Fruit fly (Drosophila melanogaster): ENCODE results near the gene Naa40.

Gene Naa40

dm6 chr3R:29716782-29717317 is 7.9 kb downstream of the Naa40 start, which contains the start of gene Obp99b (continued):
- TF ChIP-seq CG17186 (GFP tag; optimal IDR thresholded peaks at IDR 0.05), result peak; percentile 85
- TF ChIP-seq tio (GFP tag; optimal IDR thresholded peaks at IDR 0.05), result peak; percentile 35
- TF ChIP-seq CG2120 (GFP tag; optimal IDR thresholded peaks at IDR 0.05), result no peak
- peak; percentile 63 for TF ChIP-seq GATAe (GFP tag; conservative IDR thresholded peaks at IDR 0.05)
- peak; percentile 85 for TF ChIP-seq ken (GFP tag; IDR thresholded peaks at IDR 0.05)
- TF ChIP-seq CG11456 (GFP tag; IDR thresholded peaks at IDR 0.05), result peak; percentile 96
- peak; percentile 25 for TF ChIP-seq da (GFP tag; optimal IDR thresholded peaks at IDR 0.05)
- TF ChIP-seq mirr (GFP tag; optimal IDR thresholded peaks at IDR 0.05), result peak; percentile 88
- TF ChIP-seq CG6654 (GFP tag; optimal IDR thresholded peaks at IDR 0.05), result peak; percentile 73
- TF ChIP-seq chif (GFP tag; optimal IDR thresholded peaks at IDR 0.05), result peak; percentile 56 to 84
- peak; percentile 61 for TF ChIP-seq CG32772 (GFP tag; IDR thresholded peaks at IDR 0.05)
- TF ChIP-seq NC2β (GFP tag; optimal IDR thresholded peaks at IDR 0.05), result peak; percentile 82
- TF ChIP-seq B-H2 (GFP tag; optimal IDR thresholded peaks at IDR 0.05), result peak; percentile 27
- peak; percentile 85 for TF ChIP-seq sqz (GFP tag; optimal IDR thresholded peaks at IDR 0.05)
- peak; percentile 64; the same call in 1 of the 2 replicates for TF ChIP-seq seq (GFP tag; IDR thresholded peaks at IDR 0.05)
- TF ChIP-seq CG14441 (GFP tag; IDR thresholded peaks at IDR 0.05), result peak; percentile 69
- peak; percentile 9 for TF ChIP-seq CG10462 (GFP tag; optimal IDR thresholded peaks at IDR 0.05)
- no peak for TF ChIP-seq CG8478 (optimal IDR thresholded peaks at IDR 0.05)
- no peak for TF ChIP-seq Scr (GFP tag; IDR thresholded peaks at IDR 0.05; ENCODE audit: partially characterized antibody)
- TF ChIP-seq CG18476 (GFP tag; optimal IDR thresholded peaks at IDR 0.05), result peak; percentile 47
- TF ChIP-seq Ada2b (GFP tag; IDR thresholded peaks at IDR 0.05), result peak; percentile 61
- no peak for TF ChIP-seq cg (GFP tag; optimal IDR thresholded peaks at IDR 0.05)
- TF ChIP-seq CG8924 (tag; optimal IDR thresholded peaks at IDR 0.05), result peak; percentile 11
- TF ChIP-seq tap (tag; optimal IDR thresholded peaks at IDR 0.05), result peak; percentile 46
- TF ChIP-seq Ptx1 (GFP tag; IDR thresholded peaks at IDR 0.05), result peak; percentile 72
- no peak for TF ChIP-seq CG6791 (GFP tag; IDR thresholded peaks at IDR 0.05; ENCODE audit: partially characterized antibody)
- no peak for TF ChIP-seq kay (GFP tag; optimal IDR thresholded peaks at IDR 0.05)
- peak; percentile 63 for TF ChIP-seq Six4 (GFP tag; optimal IDR thresholded peaks at IDR 0.05)
- no peak for TF ChIP-seq unc-4 (GFP tag; IDR thresholded peaks at IDR 0.05; ENCODE audit: partially characterized antibody)
- no peak for TF ChIP-seq usp (GFP tag; optimal IDR thresholded peaks at IDR 0.05)
- peak; percentile 14 for TF ChIP-seq CG31388 (GFP tag; optimal IDR thresholded peaks at IDR 0.05)
- TF ChIP-seq maf-S (GFP tag; optimal IDR thresholded peaks at IDR 0.05), result peak; percentile 47
- peak; percentile 67 for TF ChIP-seq ssp (GFP tag; IDR thresholded peaks at IDR 0.05)
- no peak for TF ChIP-seq CG42726 (GFP tag; IDR thresholded peaks at IDR 0.05; ENCODE audit: partially characterized antibody)
- peak; percentile 68 for TF ChIP-seq Fer3 (tag; optimal IDR thresholded peaks at IDR 0.05)
- peak; percentile 54 for TF ChIP-seq Sry-β (GFP tag; optimal IDR thresholded peaks at IDR 0.05)
- no peak for TF ChIP-seq CG4360 (GFP tag; IDR thresholded peaks at IDR 0.05)
- TF ChIP-seq Xrp1 (GFP tag; IDR thresholded peaks at IDR 0.05), result peak; percentile 73
- peak; percentile 75 for TF ChIP-seq repo (GFP tag; optimal IDR thresholded peaks at IDR 0.05)
- TF ChIP-seq pho (GFP tag; optimal IDR thresholded peaks at IDR 0.05), result no peak
- peak; percentile 42 for TF ChIP-seq CG14710 (tag; optimal IDR thresholded peaks at IDR 0.05)
- peak; percentile 90 for TF ChIP-seq H15 (GFP tag; IDR thresholded peaks at IDR 0.05)
- TF ChIP-seq mam (GFP tag; optimal IDR thresholded peaks at IDR 0.05), result peak; percentile 45
- no peak for TF ChIP-seq Bgb (GFP tag; IDR thresholded peaks at IDR 0.05; ENCODE audit: partially characterized antibody)
- TF ChIP-seq CG17612 (GFP tag; IDR thresholded peaks at IDR 0.05), result peak; percentile 57; the same call in 1 of the 2 replicates
- TF ChIP-seq otp (GFP tag; IDR thresholded peaks at IDR 0.05), result peak; percentile 89
- TF ChIP-seq Adf1 (GFP tag; IDR thresholded peaks at IDR 0.05), result peak; percentile 25
- no peak for TF ChIP-seq Hand (GFP tag; optimal IDR thresholded peaks at IDR 0.05)
- TF ChIP-seq Fer1 (GFP tag; optimal IDR thresholded peaks at IDR 0.05), result no peak
- TF ChIP-seq insv (GFP tag; optimal IDR thresholded peaks at IDR 0.05), result peak in 1 of 2 experiments; percentile 43
- TF ChIP-seq rib (GFP tag; IDR thresholded peaks at IDR 0.05), result no peak
